Fruit fly (Drosophila melanogaster) whole organism, embryonic: ENCODE measurements around the gene 5-HT7.
A peak's percentile ranks its signal among the peaks of the same experiment; 100 is the strongest.

Experiments used
- Antp ChIP-seq: fragments of 200-800 bp; sonication (Bioruptor generic); optimal IDR thresholded peaks from 3 replicates; lab custom pipeline; 2016; ENCODE audit warnings: missing biosample characterization, missing genetic modification characterization
- Bgb ChIP-seq: fragments of 200-800 bp; sonication (Bioruptor generic); IDR thresholded peaks from 2 replicates; pipeline ENCODE4 v1.3.6; 2022; ENCODE audit warnings: missing biosample characterization, missing genetic modification characterization; ENCODE audit not compliant: partially characterized antibody
- CG13123 ChIP-seq: fragments of 200-800 bp; sonication (Bioruptor generic); optimal IDR thresholded peaks from 2 replicates; lab custom pipeline; 2016; ENCODE audit warnings: missing biosample characterization, missing genetic modification characterization
- CG14667 ChIP-seq: fragments of 200-800 bp; sonication (Bioruptor generic); IDR thresholded peaks from 2 replicates; pipeline ENCODE4 v1.3.6; 2022; ENCODE audit warnings: missing biosample characterization, missing genetic modification characterization
- CG16779 ChIP-seq: fragments of 200-800 bp; sonication (Bioruptor generic); IDR thresholded peaks from 2 replicates; pipeline ENCODE4 v1.3.6; 2022; ENCODE audit warnings: missing biosample characterization, missing genetic modification characterization
- CG17359 ChIP-seq: fragments of 200-800 bp; sonication (Bioruptor generic); optimal IDR thresholded peaks from 3 replicates; lab custom pipeline; 2018; ENCODE audit warnings: missing biosample characterization, mild to moderate bottlenecking, missing genetic modification characterization, moderate library complexity
- CG1792 ChIP-seq: fragments of 200-800 bp; sonication (Bioruptor generic); optimal IDR thresholded peaks from 2 replicates; lab custom pipeline; 2016; ENCODE audit warnings: missing biosample characterization, missing genetic modification characterization
- CG18764 ChIP-seq: fragments of 200-800 bp; sonication (Bioruptor generic); optimal IDR thresholded peaks from 3 replicates; lab custom pipeline; 2016; ENCODE audit warnings: missing biosample characterization, missing genetic modification characterization
- CG2120 ChIP-seq: fragments of 200-800 bp; sonication (Bioruptor generic); optimal IDR thresholded peaks from 3 replicates; lab custom pipeline; 2016; ENCODE audit warnings: missing biosample characterization, missing genetic modification characterization
- CG2889 ChIP-seq: fragments of 200-800 bp; sonication (Bioruptor generic); IDR thresholded peaks from 3 replicates; pipeline ENCODE4 v1.3.6; 2022; ENCODE audit warnings: missing biosample characterization, missing genetic modification characterization
- CG30020 ChIP-seq: fragments of 200-800 bp; optimal IDR thresholded peaks from 2 replicates; lab custom pipeline; 2019; ENCODE audit warnings: missing biosample characterization, mild to moderate bottlenecking, missing genetic modification characterization, moderate library complexity
- CG30403 ChIP-seq: fragments of 200-800 bp; sonication (Bioruptor generic); optimal IDR thresholded peaks from 3 replicates; lab custom pipeline; 2016; ENCODE audit warnings: missing biosample characterization, missing genetic modification characterization
- CG32532 ChIP-seq: fragments of 200-800 bp; sonication (Bioruptor generic); IDR thresholded peaks from 2 replicates; pipeline ENCODE4 v1.3.6; 2022; ENCODE audit warnings: missing biosample characterization, missing genetic modification characterization
- CG4424 ChIP-seq: fragments of 200-800 bp; sonication (Bioruptor generic); optimal IDR thresholded peaks from 3 replicates; lab custom pipeline; 2016; ENCODE audit warnings: missing biosample characterization, missing genetic modification characterization
- CG6791 ChIP-seq: fragments of 200-800 bp; sonication (Bioruptor generic); IDR thresholded peaks from 3 replicates; pipeline ENCODE4 v1.3.6; 2022; ENCODE audit warnings: missing biosample characterization, missing genetic modification characterization; ENCODE audit not compliant: partially characterized antibody
- CG6854 ChIP-seq: fragments of 200-800 bp; sonication (Bioruptor generic); optimal IDR thresholded peaks from 3 replicates; lab custom pipeline; 2017; ENCODE audit warnings: missing biosample characterization, mild to moderate bottlenecking, missing genetic modification characterization
- CG8359 ChIP-seq: fragments of 200-800 bp; sonication (Bioruptor generic); optimal IDR thresholded peaks from 2 replicates; lab custom pipeline; 2017; ENCODE audit warnings: missing biosample characterization, mild to moderate bottlenecking, missing genetic modification characterization, borderline replicate concordance
- CG8765 ChIP-seq: fragments of 200-800 bp; sonication (Bioruptor generic); IDR thresholded peaks from 2 replicates; pipeline ENCODE4 v1.3.6; 2022; ENCODE audit warnings: missing biosample characterization, missing genetic modification characterization
- CG8924 ChIP-seq: fragments of 200-800 bp; optimal IDR thresholded peaks from 3 replicates; lab custom pipeline; 2019; ENCODE audit warnings: missing biosample characterization, mild to moderate bottlenecking, missing genetic modification characterization, moderate library complexity
- CG9727 ChIP-seq: fragments of 200-800 bp; sonication (Bioruptor generic); optimal IDR thresholded peaks from 3 replicates; lab custom pipeline; 2017; ENCODE audit warnings: missing biosample characterization, mild to moderate bottlenecking, missing genetic modification characterization
- CrebB ChIP-seq: fragments of 200-800 bp; sonication (Bioruptor generic); optimal IDR thresholded peaks from 3 replicates; lab custom pipeline; 2018; ENCODE audit warnings: missing biosample characterization, mild to moderate bottlenecking, missing genetic modification characterization
- Dp ChIP-seq: fragments of 200-800 bp; sonication (Bioruptor generic); optimal IDR thresholded peaks from 2 replicates; lab custom pipeline; 2018; ENCODE audit warnings: missing biosample characterization, mild to moderate bottlenecking, missing genetic modification characterization, moderate library complexity
- Dref ChIP-seq: fragments of 200-800 bp; sonication (Bioruptor generic); IDR thresholded peaks from 2 replicates; pipeline ENCODE4 v1.3.6; 2022; ENCODE audit warnings: missing biosample characterization, missing genetic modification characterization
- E2f2 ChIP-seq: fragments of 200-800 bp; sonication (Bioruptor generic); IDR thresholded peaks from 2 replicates; pipeline ENCODE4 v1.3.6; 2022; ENCODE audit warnings: missing biosample characterization, missing genetic modification characterization
- Elba2 ChIP-seq: fragments of 200-800 bp; sonication (Bioruptor generic); optimal IDR thresholded peaks from 3 replicates; lab custom pipeline; 2016; ENCODE audit warnings: missing biosample characterization, missing genetic modification characterization
- H15 ChIP-seq: fragments of 200-800 bp; sonication (Bioruptor generic); IDR thresholded peaks from 3 replicates; pipeline ENCODE4 v1.3.6; 2022; ENCODE audit warnings: missing biosample characterization, missing genetic modification characterization
- Hey ChIP-seq: fragments of 200-800 bp; sonication (Bioruptor generic); optimal IDR thresholded peaks from 3 replicates; lab custom pipeline; 2018; ENCODE audit warnings: missing biosample characterization, mild to moderate bottlenecking, missing genetic modification characterization
- Hsf ChIP-seq: fragments of 200-800 bp; sonication (Bioruptor generic); optimal IDR thresholded peaks from 3 replicates; lab custom pipeline; 2016; ENCODE audit warnings: missing biosample characterization, missing genetic modification characterization
- Lhr ChIP-seq: fragments of 200-800 bp; sonication (Bioruptor generic); optimal IDR thresholded peaks from 3 replicates; lab custom pipeline; 2017; ENCODE audit warnings: mild to moderate bottlenecking, missing biosample characterization, missing genetic modification reagents, missing genetic modification characterization
- Six4 ChIP-seq: fragments of 200-800 bp; sonication (Bioruptor generic); optimal IDR thresholded peaks from 2 replicates; lab custom pipeline; 2016; ENCODE audit warnings: missing biosample characterization, missing genetic modification characterization
- Tbp ChIP-seq: fragments of >200 bp; optimal IDR thresholded peaks from 2 replicates; lab custom pipeline; 2018; ENCODE audit warnings: missing biosample characterization, missing genetic modification characterization
- Xbp1 ChIP-seq: fragments of 200-800 bp; sonication (Bioruptor generic); optimal IDR thresholded peaks from 3 replicates; lab custom pipeline; 2016; ENCODE audit warnings: missing biosample characterization, mild to moderate bottlenecking, missing genetic modification characterization
- Xrp1 ChIP-seq: fragments of 200-800 bp; sonication (Bioruptor generic); IDR thresholded peaks from 2 replicates; pipeline ENCODE4 v1.3.6; 2022; ENCODE audit warnings: missing biosample characterization, missing genetic modification characterization
- cas ChIP-seq: fragments of 200-800 bp; sonication (Bioruptor generic); IDR thresholded peaks from 2 replicates; pipeline ENCODE4 v1.3.6; 2022; ENCODE audit warnings: missing biosample characterization, missing genetic modification characterization
- crol ChIP-seq: fragments of 200-800 bp; sonication (Bioruptor generic); IDR thresholded peaks from 2 replicates; pipeline ENCODE4 v1.3.6; 2022; ENCODE audit warnings: missing biosample characterization, missing genetic modification characterization
- cwo ChIP-seq: fragments of 200-800 bp; sonication (Bioruptor generic); optimal IDR thresholded peaks from 3 replicates; lab custom pipeline; 2017; ENCODE audit warnings: missing biosample characterization, missing genetic modification characterization, mild to moderate bottlenecking, moderate library complexity, missing genetic modification reagents
- disco-r ChIP-seq: fragments of 200-800 bp; sonication (Bioruptor generic); optimal IDR thresholded peaks from 2 replicates; lab custom pipeline; 2016; ENCODE audit warnings: missing biosample characterization, missing genetic modification characterization
- dmrt99B ChIP-seq: fragments of 200-800 bp; sonication (Bioruptor generic); optimal IDR thresholded peaks from 2 replicates; lab custom pipeline; 2018; ENCODE audit warnings: missing biosample characterization, mild to moderate bottlenecking, missing genetic modification characterization, moderate library complexity
- dysf ChIP-seq: fragments of 200-800 bp; sonication (Bioruptor generic); IDR thresholded peaks from 3 replicates; pipeline ENCODE4 v1.3.6; 2022; ENCODE audit warnings: missing biosample characterization, missing genetic modification characterization
- emc ChIP-seq: fragments of 200-800 bp; sonication (Bioruptor generic); optimal IDR thresholded peaks from 2 replicates; lab custom pipeline; 2016; ENCODE audit warnings: missing biosample characterization, missing genetic modification characterization
- en ChIP-seq: fragments of 200-800 bp; sonication (Bioruptor generic); optimal IDR thresholded peaks from 2 replicates; lab custom pipeline; 2016; ENCODE audit warnings: missing biosample characterization, missing genetic modification characterization
- ewg ChIP-seq: fragments of 200-800 bp; sonication (Bioruptor generic); optimal IDR thresholded peaks from 3 replicates; lab custom pipeline; 2017; ENCODE audit warnings: mild to moderate bottlenecking, missing biosample characterization, missing genetic modification reagents, missing genetic modification characterization
- gem ChIP-seq: fragments of 200-800 bp; sonication (Bioruptor generic); optimal IDR thresholded peaks from 2 replicates; lab custom pipeline; 2019; ENCODE audit warnings: missing biosample characterization, mild to moderate bottlenecking, missing genetic modification characterization, moderate library complexity
- lov ChIP-seq, 2 experiments: fragments of 200-800 bp in 1 of 2; fragments of >200 bp in 1 of 2; sonication (Bioruptor generic) in 1 of 2; IDR thresholded peaks in 1 of 2; optimal IDR thresholded peaks in 1 of 2; 2 replicates in 1 of 2; 3 replicates in 1 of 2; pipeline versions ENCODE4 v1.3.6 to Lab custom; 2017 to 2022; ENCODE audit warnings: missing biosample characterization in 1 of 2, missing genetic modification characterization in 1 of 2
- luna ChIP-seq: fragments of 200-800 bp; sonication (Bioruptor generic); optimal IDR thresholded peaks from 2 replicates; lab custom pipeline; 2016; ENCODE audit warnings: missing biosample characterization, missing genetic modification characterization
- prd ChIP-seq, 3 experiments: fragments of >200 bp in 2 of 3; fragments of 200-800 bp in 1 of 3; sonication (Bioruptor generic) in 1 of 3; optimal IDR thresholded peaks in 2 of 3; IDR thresholded peaks in 1 of 3; 2 replicates in 2 of 3; 3 replicates in 1 of 3; pipeline versions ENCODE4 v1.3.6 to Lab custom; 2017 to 2022; ENCODE audit warnings: missing biosample characterization in 1 of 3, missing genetic modification characterization in 1 of 3
- seq ChIP-seq: fragments of 200-800 bp; sonication (Bioruptor generic); IDR thresholded peaks from 2 replicates; pipeline ENCODE4 v1.3.6; 2022; ENCODE audit warnings: missing biosample characterization, missing genetic modification characterization
- slou ChIP-seq: fragments of 200-800 bp; sonication (Bioruptor generic); optimal IDR thresholded peaks from 3 replicates; lab custom pipeline; 2016; ENCODE audit warnings: missing biosample characterization, missing genetic modification characterization
- tin ChIP-seq: fragments of 200-800 bp; sonication (Bioruptor generic); optimal IDR thresholded peaks from 3 replicates; lab custom pipeline; 2016; ENCODE audit warnings: missing biosample characterization, missing genetic modification characterization
- wdn ChIP-seq: fragments of 200-800 bp; sonication (Bioruptor generic); IDR thresholded peaks from 2 replicates; pipeline ENCODE4 v1.3.6; 2022; ENCODE audit warnings: missing biosample characterization, missing genetic modification characterization
- zfh1 ChIP-seq: fragments of 200-800 bp; sonication (Bioruptor generic); IDR thresholded peaks from 3 replicates; pipeline ENCODE4 v1.3.6; 2022; ENCODE audit warnings: missing biosample characterization, missing genetic modification characterization

The 5-HT7 gene

dm6 chr3R:31053784-31054221 is 37.1 kb upstream of the 5-HT7 start, which contains the start of gene Chchd3 (continued):
- TF ChIP-seq Elba2 (GFP tag; lab: Kevin White, UChicago) (peak; percentile 31), CG2889 (no peak), lov (optimal IDR thresholded peaks at IDR 0.05; lab: Kevin White, UChicago) (no peak), lov (GFP tag; IDR thresholded peaks at IDR 0.05; lab: Robert Waterston, UW) (peak; percentile 16; the same call in 1 of the 3 replicates), H15 (GFP tag; lab: Robert Waterston, UW) (no peak), CG18764 (no peak), Bgb (peak; percentile 23; the same call in 1 of the 2 replicates), Antp (GFP tag; lab: Kevin White, UChicago) (peak; percentile 8), Dref (peak; percentile 41), CG14667 (no peak), CG8359 (GFP tag; lab: Kevin White, UChicago) (no peak), cas (GFP tag; lab: Robert Waterston, UW) (no peak), Xrp1 (GFP tag; lab: Robert Waterston, UW) (no peak), CrebB (tag; lab: Kevin White, UChicago) (no peak), en (GFP tag; lab: Kevin White, UChicago) (no peak), Xbp1 (GFP tag; lab: Kevin White, UChicago) (peak; percentile 16), Six4 (GFP tag; lab: Kevin White, UChicago) (no peak), CG1792 (GFP tag; lab: Kevin White, UChicago) (no peak), CG9727 (GFP tag; lab: Kevin White, UChicago) (no peak), CG6854 (no peak), ewg (no peak), CG13123 (GFP tag; lab: Kevin White, UChicago) (no peak), disco-r (GFP tag; lab: Kevin White, UChicago) (no peak), wdn (no peak), slou (no peak), cwo (GFP tag; lab: Kevin White, UChicago) (no peak), CG30403 (GFP tag; lab: Kevin White, UChicago) (peak; percentile 22), E2f2 (GFP tag; lab: Robert Waterston, UW) (peak; percentile 83), prd (optimal IDR thresholded peaks at IDR 0.05; lab: Kevin White, UChicago) (no peak), prd (GFP tag; IDR thresholded peaks at IDR 0.05; lab: Robert Waterston, UW) (no peak), Hey (no peak), dmrt99B (tag; lab: Kevin White, UChicago) (no peak), CG8765 (no peak), Dp (GFP tag; lab: Kevin White, UChicago) (peak; percentile 78), gem (tag; lab: Kevin White, UChicago) (no peak), luna (GFP tag; lab: Kevin White, UChicago) (no peak), seq (GFP tag; lab: Robert Waterston, UW) (no peak), CG32532 (GFP tag; lab: Robert Waterston, UW) (no peak), Lhr (peak; percentile 74), dysf (GFP tag; lab: Robert Waterston, UW) (no peak), tin (GFP tag; lab: Kevin White, UChicago) (no peak), Hsf (GFP tag; lab: Kevin White, UChicago) (no peak), emc (no peak), CG16779 (GFP tag; lab: Robert Waterston, UW) (no peak), crol (GFP tag; lab: Robert Waterston, UW) (no peak), CG4424 (GFP tag; lab: Kevin White, UChicago) (no peak), CG30020 (tag; lab: Kevin White, UChicago) (no peak), CG8924 (tag; lab: Kevin White, UChicago) (peak; percentile 2), CG17359 (tag; lab: Kevin White, UChicago) (no peak), CG2120 (GFP tag; lab: Kevin White, UChicago) (peak; percentile 18), Tbp (no peak), CG6791 (peak; percentile 44; the same call in 2 of the 3 replicates), zfh1 (GFP tag; lab: Robert Waterston, UW) (0 out of 3 replicates have a peak, but pooled peaks have one; percentile 21)
